Worm (Caenorhabditis elegans) whole organism, L2 larva: ENCODE data around the gene R02F2.9.

ENCODE experiments used
- ZK546.5 ChIP-seq: sonication (generic microtip); optimal IDR thresholded peaks from 2 replicates; lab custom pipeline; 2017; ENCODE audit warnings: missing biosample characterization, missing genetic modification characterization
- gmeb-1 ChIP-seq: fragments of 150-350 bp; optimal IDR thresholded peaks from 2 replicates; lab custom pipeline; 2014; ENCODE audit warnings: missing biosample characterization, missing genetic modification characterization
- nhr-11 ChIP-seq: fragments of 150-350 bp; optimal IDR thresholded peaks from 2 replicates; lab custom pipeline; 2014; ENCODE audit warnings: missing biosample characterization, missing genetic modification characterization
- nhr-129 ChIP-seq: fragments of 150-350 bp; optimal IDR thresholded peaks from 2 replicates; lab custom pipeline; 2014; ENCODE audit warnings: missing biosample characterization, missing genetic modification characterization
- unc-39 ChIP-seq: fragments of 150-350 bp; optimal IDR thresholded peaks from 2 replicates; lab custom pipeline; 2014; ENCODE audit warnings: missing biosample characterization, missing genetic modification characterization
- unc-62 ChIP-seq: fragments of 150-350 bp; optimal IDR thresholded peaks from 2 replicates; lab custom pipeline; 2014; ENCODE audit warnings: missing biosample characterization, missing genetic modification reagents, missing genetic modification characterization

ce11 chrIII:5461079-5461478 lies 37.9 kb upstream of the R02F2.9 start, which contains the start of gene F48E8.3:
- TF ChIP-seq unc-62 (GFP tag; lab: Kevin White, UChicago) (no peak), nhr-11 (tag; lab: Kevin White, UChicago) (no peak), ZK546.5 (tag; lab: Kevin White, UChicago) (no peak), nhr-129 (tag; lab: Kevin White, UChicago) (no peak), gmeb-1 (tag; lab: Kevin White, UChicago) (no peak), unc-39 (tag; lab: Kevin White, UChicago) (no peak)
